Fruit fly (Drosophila melanogaster) whole organism, embryonic: ENCODE results near the gene Uba5.

Source experiments
- Asciz ChIP-seq: fragments of 200-800 bp; sonication (Bioruptor generic); optimal IDR thresholded peaks from 2 replicates; lab custom pipeline; 2017; ENCODE audit warnings: missing biosample characterization, mild to moderate bottlenecking, missing genetic modification characterization, missing genetic modification reagents
- CG10274 ChIP-seq: fragments of 200-800 bp; sonication (Bioruptor generic); optimal IDR thresholded peaks from 3 replicates; lab custom pipeline; 2017; ENCODE audit warnings: missing biosample characterization, mild to moderate bottlenecking, missing genetic modification characterization
- CG11398 ChIP-seq: fragments of 200-800 bp; sonication (Bioruptor generic); optimal IDR thresholded peaks from 2 replicates; lab custom pipeline; 2016; ENCODE audit warnings: missing biosample characterization, missing genetic modification characterization
- CG11560 ChIP-seq: fragments of 200-800 bp; sonication (Bioruptor generic); IDR thresholded peaks from 3 replicates; pipeline ENCODE4 v1.3.6; 2022; ENCODE audit warnings: missing biosample characterization, missing genetic modification characterization
- CG14050 ChIP-seq: fragments of 200-800 bp; sonication (Bioruptor generic); IDR thresholded peaks from 3 replicates; pipeline ENCODE4 v1.3.6; 2022; ENCODE audit warnings: missing biosample characterization, missing genetic modification characterization
- CG15269 ChIP-seq: fragments of 200-800 bp; sonication (Bioruptor generic); optimal IDR thresholded peaks from 2 replicates; lab custom pipeline; 2018; ENCODE audit warnings: missing biosample characterization, mild to moderate bottlenecking, missing genetic modification characterization, moderate library complexity
- CG17328 ChIP-seq: fragments of 200-800 bp; sonication (Bioruptor generic); IDR thresholded peaks from 2 replicates; pipeline ENCODE4 v1.3.6; 2022; ENCODE audit warnings: missing biosample characterization, missing genetic modification characterization
- CG17359 ChIP-seq: fragments of 200-800 bp; sonication (Bioruptor generic); optimal IDR thresholded peaks from 3 replicates; lab custom pipeline; 2018; ENCODE audit warnings: missing biosample characterization, mild to moderate bottlenecking, missing genetic modification characterization, moderate library complexity
- CG1832 ChIP-seq: fragments of 200-800 bp; sonication (Bioruptor generic); optimal IDR thresholded peaks from 2 replicates; lab custom pipeline; 2017; ENCODE audit warnings: missing biosample characterization, mild to moderate bottlenecking, missing genetic modification characterization, inconsistent platforms
- CG18764 ChIP-seq: fragments of 200-800 bp; sonication (Bioruptor generic); optimal IDR thresholded peaks from 3 replicates; lab custom pipeline; 2016; ENCODE audit warnings: missing biosample characterization, missing genetic modification characterization
- CG2129 ChIP-seq: fragments of 200-800 bp; sonication (Bioruptor generic); IDR thresholded peaks from 2 replicates; pipeline ENCODE4 v1.3.6; 2022; ENCODE audit warnings: missing biosample characterization, missing genetic modification characterization; ENCODE audit not compliant: partially characterized antibody
- CG2202 ChIP-seq: fragments of 200-800 bp; sonication (Bioruptor generic); optimal IDR thresholded peaks from 2 replicates; lab custom pipeline; 2018; ENCODE audit warnings: missing biosample characterization, mild to moderate bottlenecking, missing genetic modification characterization
- CG3065 ChIP-seq: fragments of 200-800 bp; sonication (Bioruptor generic); optimal IDR thresholded peaks from 2 replicates; lab custom pipeline; 2016; ENCODE audit warnings: missing biosample characterization, missing genetic modification characterization
- CG34422 ChIP-seq: fragments of 200-800 bp; sonication (Bioruptor generic); IDR thresholded peaks from 3 replicates; pipeline ENCODE4 v1.3.6; 2022; ENCODE audit warnings: missing biosample characterization, missing genetic modification characterization
- CG3847 ChIP-seq: fragments of 200-800 bp; sonication (Bioruptor generic); IDR thresholded peaks from 2 replicates; pipeline ENCODE4 v1.3.6; 2022; ENCODE audit warnings: missing biosample characterization, missing genetic modification characterization
- CG5245 ChIP-seq: fragments of 200-800 bp; sonication (Bioruptor generic); optimal IDR thresholded peaks from 3 replicates; lab custom pipeline; 2016; ENCODE audit warnings: missing biosample characterization, missing genetic modification characterization
- CG9727 ChIP-seq: fragments of 200-800 bp; sonication (Bioruptor generic); optimal IDR thresholded peaks from 3 replicates; lab custom pipeline; 2017; ENCODE audit warnings: missing biosample characterization, mild to moderate bottlenecking, missing genetic modification characterization
- CG9876 ChIP-seq: fragments of 200-800 bp; sonication (Bioruptor generic); optimal IDR thresholded peaks from 2 replicates; lab custom pipeline; 2016; ENCODE audit warnings: missing biosample characterization, missing genetic modification characterization
- Chrac-16 ChIP-seq: fragments of 200-800 bp; sonication (Bioruptor generic); optimal IDR thresholded peaks from 3 replicates; lab custom pipeline; 2016; ENCODE audit warnings: missing biosample characterization, missing genetic modification characterization
- Drgx ChIP-seq: fragments of 200-800 bp; sonication (Bioruptor generic); IDR thresholded peaks from 2 replicates; pipeline ENCODE4 v1.3.6; 2022; ENCODE audit warnings: missing biosample characterization, missing genetic modification characterization
- Elba2 ChIP-seq: fragments of 200-800 bp; sonication (Bioruptor generic); optimal IDR thresholded peaks from 3 replicates; lab custom pipeline; 2016; ENCODE audit warnings: missing biosample characterization, missing genetic modification characterization
- H2.0 ChIP-seq: fragments of 200-800 bp; sonication (Bioruptor generic); IDR thresholded peaks from 2 replicates; pipeline ENCODE4 v1.3.6; 2022; ENCODE audit warnings: missing biosample characterization, missing genetic modification characterization
- HLH4C ChIP-seq: fragments of 200-800 bp; sonication (Bioruptor generic); IDR thresholded peaks from 3 replicates; pipeline ENCODE4 v1.3.6; 2022; ENCODE audit warnings: missing biosample characterization, missing genetic modification characterization; ENCODE audit not compliant: partially characterized antibody
- Hr78 ChIP-seq, 2 experiments: fragments of 200-800 bp in 1 of 2; fragments of >200 bp in 1 of 2; sonication (Bioruptor generic) in 1 of 2; optimal IDR thresholded peaks; 2 replicates each; lab custom pipeline; 2017 to 2019; ENCODE audit warnings: missing biosample characterization in 2 of 2, missing genetic modification characterization in 2 of 2, mild to moderate bottlenecking in 1 of 2, moderate library complexity in 1 of 2
- Myb ChIP-seq: fragments of 200-800 bp; sonication (Bioruptor generic); optimal IDR thresholded peaks from 2 replicates; lab custom pipeline; 2016; ENCODE audit warnings: missing biosample characterization, missing genetic modification characterization
- NC2α ChIP-seq: fragments of 200-800 bp; sonication (Bioruptor generic); optimal IDR thresholded peaks from 2 replicates; lab custom pipeline; 2016; ENCODE audit warnings: missing biosample characterization, missing genetic modification characterization
- Neu2 ChIP-seq: fragments of 200-800 bp; sonication (Bioruptor generic); optimal IDR thresholded peaks from 3 replicates; lab custom pipeline; 2016; ENCODE audit warnings: missing biosample characterization, missing genetic modification characterization, borderline replicate concordance
- Optix ChIP-seq: fragments of 200-800 bp; sonication (Bioruptor generic); IDR thresholded peaks from 3 replicates; pipeline ENCODE4 v1.3.6; 2022; ENCODE audit warnings: missing biosample characterization, missing genetic modification characterization
- Poxn ChIP-seq: fragments of 200-800 bp; sonication (Bioruptor generic); IDR thresholded peaks from 2 replicates; pipeline ENCODE4 v1.3.6; 2022; ENCODE audit warnings: missing biosample characterization, missing genetic modification characterization
- Ptx1 ChIP-seq: fragments of 200-800 bp; sonication (Bioruptor generic); IDR thresholded peaks from 2 replicates; pipeline ENCODE4 v1.3.6; 2022; ENCODE audit warnings: missing biosample characterization, missing genetic modification characterization
- abd-A ChIP-seq: fragments of 200-800 bp; sonication (Bioruptor generic); optimal IDR thresholded peaks from 3 replicates; lab custom pipeline; 2019; ENCODE audit warnings: missing biosample characterization, mild to moderate bottlenecking, missing genetic modification characterization, moderate library complexity
- ash1 ChIP-seq: fragments of 200-800 bp; sonication (Bioruptor generic); optimal IDR thresholded peaks from 2 replicates; lab custom pipeline; 2018; ENCODE audit warnings: missing biosample characterization, mild to moderate bottlenecking, missing genetic modification characterization
- az2 ChIP-seq: fragments of 200-800 bp; sonication (Bioruptor generic); optimal IDR thresholded peaks from 3 replicates; lab custom pipeline; 2016; ENCODE audit warnings: missing biosample characterization, missing genetic modification characterization
- cato ChIP-seq: fragments of 200-800 bp; sonication (Bioruptor generic); optimal IDR thresholded peaks from 2 replicates; lab custom pipeline; 2016; ENCODE audit warnings: missing biosample characterization, missing genetic modification characterization, borderline replicate concordance
- chn ChIP-seq: fragments of 200-800 bp; sonication (Bioruptor generic); optimal IDR thresholded peaks from 2 replicates; lab custom pipeline; 2016; ENCODE audit warnings: missing biosample characterization, missing genetic modification characterization
- dan ChIP-seq: fragments of 200-800 bp; sonication (Bioruptor generic); IDR thresholded peaks from 2 replicates; pipeline ENCODE4 v1.3.6; 2022; ENCODE audit warnings: missing biosample characterization, missing genetic modification characterization
- disco-r ChIP-seq: fragments of 200-800 bp; sonication (Bioruptor generic); optimal IDR thresholded peaks from 2 replicates; lab custom pipeline; 2016; ENCODE audit warnings: missing biosample characterization, missing genetic modification characterization
- eyg ChIP-seq: fragments of 200-800 bp; sonication (Bioruptor generic); optimal IDR thresholded peaks from 3 replicates; lab custom pipeline; 2016; ENCODE audit warnings: missing biosample characterization, missing genetic modification characterization
- gcm2 ChIP-seq: fragments of 200-800 bp; sonication (Bioruptor generic); optimal IDR thresholded peaks from 2 replicates; lab custom pipeline; 2016; ENCODE audit warnings: missing biosample characterization, missing genetic modification characterization
- pzg ChIP-seq: fragments of 200-800 bp; sonication (Bioruptor generic); optimal IDR thresholded peaks from 3 replicates; lab custom pipeline; 2018; ENCODE audit warnings: missing biosample characterization, mild to moderate bottlenecking, missing genetic modification characterization, moderate library complexity
- sd ChIP-seq: fragments of 200-800 bp; sonication (Bioruptor generic); optimal IDR thresholded peaks from 3 replicates; lab custom pipeline; 2018; ENCODE audit warnings: missing biosample characterization, mild to moderate bottlenecking, missing genetic modification characterization, moderate library complexity
- sqz ChIP-seq: fragments of 200-800 bp; sonication (Bioruptor generic); optimal IDR thresholded peaks from 3 replicates; lab custom pipeline; 2018; ENCODE audit warnings: missing biosample characterization, mild to moderate bottlenecking, missing genetic modification characterization
- sug ChIP-seq: fragments of 200-800 bp; optimal IDR thresholded peaks from 2 replicates; lab custom pipeline; 2019; ENCODE audit warnings: missing biosample characterization, mild to moderate bottlenecking, missing genetic modification characterization, moderate library complexity
- tap ChIP-seq: fragments of 200-800 bp; optimal IDR thresholded peaks from 3 replicates; lab custom pipeline; 2019; ENCODE audit warnings: missing biosample characterization, mild to moderate bottlenecking, missing genetic modification characterization, moderate library complexity
- tin ChIP-seq: fragments of 200-800 bp; sonication (Bioruptor generic); optimal IDR thresholded peaks from 3 replicates; lab custom pipeline; 2016; ENCODE audit warnings: missing biosample characterization, missing genetic modification characterization
- tll ChIP-seq, 2 experiments: fragments of 200-800 bp in 1 of 2; fragments of >200 bp in 1 of 2; sonication (Bioruptor generic) in 1 of 2; optimal IDR thresholded peaks; 2 replicates each; lab custom pipeline; 2017 to 2019; ENCODE audit warnings: missing biosample characterization in 2 of 2, missing genetic modification characterization in 2 of 2, mild to moderate bottlenecking in 1 of 2, moderate library complexity in 1 of 2
- tup ChIP-seq: fragments of 200-800 bp; sonication (Bioruptor generic); optimal IDR thresholded peaks from 2 replicates; lab custom pipeline; 2016; ENCODE audit warnings: missing biosample characterization, mild to moderate bottlenecking, missing genetic modification characterization, moderate library complexity
- zen2 ChIP-seq: fragments of 200-800 bp; sonication (Bioruptor generic); IDR thresholded peaks from 3 replicates; pipeline ENCODE4 v1.3.6; 2022; ENCODE audit warnings: missing biosample characterization, missing genetic modification characterization; ENCODE audit not compliant: partially characterized antibody

Uba5 gene

DNA sequence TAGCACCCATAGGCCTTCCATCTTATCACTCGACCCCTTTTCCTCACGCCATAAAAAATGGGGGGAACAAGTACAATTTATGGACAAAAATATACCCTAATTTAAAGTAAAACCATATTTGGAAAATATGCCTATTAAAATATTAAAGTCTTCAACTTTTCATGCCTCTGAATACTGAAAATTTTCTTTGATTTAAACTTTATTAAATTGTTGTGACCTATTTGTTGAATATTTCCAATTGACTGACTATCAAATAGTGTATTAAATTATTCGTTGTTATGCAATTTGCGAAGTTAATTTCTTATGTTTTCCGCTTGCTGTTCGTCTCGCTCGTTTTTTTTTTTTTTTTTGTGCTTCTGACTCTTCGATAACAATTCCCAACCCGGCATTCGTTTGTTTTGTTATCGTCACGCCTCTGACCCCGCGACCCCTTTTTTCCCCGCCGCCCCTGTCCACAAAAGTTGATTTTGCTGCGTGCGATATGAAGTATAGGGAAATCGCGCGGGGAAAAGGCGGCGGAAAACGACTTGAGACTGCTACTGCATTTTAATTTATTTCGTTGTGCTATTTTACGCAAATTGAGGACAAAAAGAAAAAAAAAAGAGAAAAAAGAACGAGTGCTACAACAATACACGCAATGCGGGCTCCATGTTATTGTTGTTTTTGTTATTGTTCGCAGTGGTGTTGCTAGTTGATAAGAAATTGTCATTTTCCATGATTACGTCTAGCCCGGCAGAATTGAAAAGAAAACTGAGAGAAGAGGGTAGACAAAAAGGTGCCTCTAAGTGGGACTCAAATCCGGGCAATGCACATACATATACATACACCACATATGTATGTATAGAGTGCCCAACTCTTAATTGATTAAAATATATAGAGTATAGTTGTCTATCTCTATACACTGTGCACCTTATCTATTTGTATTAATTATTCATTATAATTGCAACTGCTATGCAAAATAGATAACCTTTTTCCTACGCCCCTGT is 38.5 kb downstream of the Uba5 start (continued):
- peak; percentile 34; the same call in 1 of the 2 replicates for TF ChIP-seq CG3847 (GFP tag; lab: Robert Waterston, UW)
- TF ChIP-seq tup (GFP tag; lab: Kevin White, UChicago) = no peak
- no peak for TF ChIP-seq abd-A
- no peak for TF ChIP-seq gcm2 (GFP tag; lab: Kevin White, UChicago)
- peak; percentile 8 for TF ChIP-seq tin (GFP tag; lab: Kevin White, UChicago)
- TF ChIP-seq sqz (GFP tag; lab: Kevin White, UChicago) = peak; percentile 76
- TF ChIP-seq pzg (GFP tag; lab: Kevin White, UChicago) = no peak
- TF ChIP-seq Ptx1 (GFP tag; lab: Robert Waterston, UW) = peak; percentile 80
- TF ChIP-seq Poxn (GFP tag; lab: Robert Waterston, UW) = no peak
- TF ChIP-seq Chrac-16 = peak; percentile 30
- peak; percentile 39; the same call in 2 of the 3 replicates for TF ChIP-seq CG14050 (GFP tag; lab: Robert Waterston, UW)
- no peak for TF ChIP-seq zen2 (GFP tag; lab: Robert Waterston, UW)
- TF ChIP-seq CG9876 = no peak
- no peak for TF ChIP-seq CG10274
- peak; percentile 51; the same call in 1 of the 2 replicates for TF ChIP-seq CG17328
- TF ChIP-seq tap = peak; percentile 68
- peak; percentile 66 for TF ChIP-seq az2 (GFP tag; lab: Kevin White, UChicago)
- no peak for TF ChIP-seq CG1832 (GFP tag; lab: Kevin White, UChicago)
- no peak for TF ChIP-seq CG2202
- no peak for TF ChIP-seq CG3065 (GFP tag; lab: Kevin White, UChicago)
- TF ChIP-seq CG5245 (GFP tag; lab: Kevin White, UChicago) = peak; percentile 7
- peak; percentile 68; the same call in 1 of the 3 replicates for TF ChIP-seq CG34422 (GFP tag; lab: Robert Waterston, UW)
- peak; percentile 19; the same call in 1 of the 2 replicates for TF ChIP-seq Drgx
- TF ChIP-seq tll (GFP tag; optimal IDR thresholded peaks at IDR 0.05; lab: Kevin White, UChicago) = no peak
- TF ChIP-seq H2.0 = peak; percentile 34; the same call in 1 of the 2 replicates
- TF ChIP-seq disco-r (GFP tag; lab: Kevin White, UChicago) = peak; percentile 3
- TF ChIP-seq ash1 (GFP tag; lab: Kevin White, UChicago) = no peak
- TF ChIP-seq Neu2 (GFP tag; lab: Kevin White, UChicago) = no peak
- TF ChIP-seq CG15269 (tag; lab: Kevin White, UChicago) = peak; percentile 77
- TF ChIP-seq Hr78 (GFP tag; optimal IDR thresholded peaks at IDR 0.05; lab: Kevin White, UChicago) = peak in 1 of 2 experiments; percentile 97
- TF ChIP-seq chn (GFP tag; lab: Kevin White, UChicago) = no peak
- TF ChIP-seq NC2α = no peak
- TF ChIP-seq Optix (GFP tag; lab: Robert Waterston, UW) = no peak
- TF ChIP-seq HLH4C (GFP tag; lab: Robert Waterston, UW) = no peak
- peak; percentile 69 for TF ChIP-seq CG17359
- TF ChIP-seq CG9727 (GFP tag; lab: Kevin White, UChicago) = peak; percentile 36
- TF ChIP-seq dan (GFP tag; lab: Robert Waterston, UW) = no peak
- TF ChIP-seq sug = peak; percentile 24
- peak; percentile 41; the same call in 1 of the 3 replicates for TF ChIP-seq CG11560 (tag; lab: Robert Waterston, UW)
- no peak for TF ChIP-seq eyg (GFP tag; lab: Kevin White, UChicago)
- TF ChIP-seq CG2129 = no peak
- TF ChIP-seq cato (GFP tag; lab: Kevin White, UChicago) = no peak
- no peak for TF ChIP-seq CG11398
- TF ChIP-seq CG18764 (GFP tag; lab: Kevin White, UChicago) = peak; percentile 21
- TF ChIP-seq Elba2 = no peak
- peak; percentile 13 for TF ChIP-seq Myb (GFP tag; lab: Kevin White, UChicago)
- peak; percentile 18 for TF ChIP-seq sd (tag; lab: Kevin White, UChicago)
- no peak for TF ChIP-seq Asciz (GFP tag; lab: Kevin White, UChicago)
